Fruit fly (Drosophila melanogaster): ENCODE results near the gene ome.
A peak's percentile ranks its signal among the peaks of the same experiment; 100 is the strongest.

ome gene

DNA sequence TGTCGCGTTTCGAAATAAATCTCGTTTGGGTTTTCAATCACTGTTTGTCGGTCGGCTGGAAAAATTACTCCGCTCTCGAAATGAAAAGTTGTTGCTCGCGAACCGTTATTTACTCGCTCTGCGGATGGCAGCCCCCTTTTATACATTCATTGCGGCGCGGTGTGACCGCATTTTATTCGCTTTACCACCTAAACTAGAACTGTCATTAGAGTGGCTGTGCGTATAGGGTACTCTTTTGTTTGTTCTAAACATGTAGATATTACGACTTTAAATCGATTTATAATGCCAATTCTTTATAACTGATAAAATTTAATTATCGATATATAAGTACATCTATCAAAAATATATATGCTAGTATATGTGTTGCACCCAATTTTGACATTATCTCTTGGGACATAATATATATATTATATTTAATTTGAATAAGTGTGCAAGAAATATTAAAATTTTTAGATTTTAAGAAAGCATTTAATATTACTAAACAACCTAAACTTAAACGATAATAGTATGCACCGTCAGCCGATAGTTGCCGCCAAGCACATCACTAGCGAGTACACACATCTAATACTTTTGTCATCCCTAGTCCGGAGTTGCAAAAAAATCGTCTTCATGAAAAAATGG lies 113.7 kb downstream of the ome start, which contains the start of the genes bmm and Tdrd3 (continued):
- TF ChIP-seq Oaz (GFP tag; IDR thresholded peaks at IDR 0.05) (peak; percentile 64), Dref (GFP tag; IDR thresholded peaks at IDR 0.05) (peak; percentile 59), gce (GFP tag; IDR thresholded peaks at IDR 0.05) (no peak; the same call in 2 of the 3 replicates), zf30C (GFP tag; optimal IDR thresholded peaks at IDR 0.05) (no peak), CG14710 (tag; optimal IDR thresholded peaks at IDR 0.05) (peak; percentile 95), pb (GFP tag; optimal IDR thresholded peaks at IDR 0.05) (no peak), Pdp1 (GFP tag; optimal IDR thresholded peaks at IDR 0.05) (peak; percentile 34 to 38), CG8359 (GFP tag; optimal IDR thresholded peaks at IDR 0.05; ENCODE audit: borderline replicate concordance) (no peak), ind (GFP tag; optimal IDR thresholded peaks at IDR 0.05) (peak; percentile 87), CG4282 (GFP tag; optimal IDR thresholded peaks at IDR 0.05) (no peak), tna (GFP tag; IDR thresholded peaks at IDR 0.05; ENCODE audit: partially characterized antibody) (peak; percentile 57), gsb (GFP tag; IDR thresholded peaks at IDR 0.05) (no peak), shn (GFP tag; optimal IDR thresholded peaks at IDR 0.05) (peak; percentile 41), CG11560 (tag; IDR thresholded peaks at IDR 0.05) (peak; percentile 27; the same call in 1 of the 3 replicates), Myb (GFP tag; optimal IDR thresholded peaks at IDR 0.05) (peak; percentile 39), Bgb (GFP tag; IDR thresholded peaks at IDR 0.05; ENCODE audit: partially characterized antibody) (peak; percentile 83), sug (tag; optimal IDR thresholded peaks at IDR 0.05) (peak; percentile 90), eve (GFP tag; optimal IDR thresholded peaks at IDR 0.05) (no peak), chn (GFP tag; optimal IDR thresholded peaks at IDR 0.05) (peak; percentile 54), dpn (GFP tag; optimal IDR thresholded peaks at IDR 0.05) (peak; percentile 63 to 85), pros (GFP tag; optimal IDR thresholded peaks at IDR 0.05) (no peak), wor (GFP tag; IDR thresholded peaks at IDR 0.05) (no peak), CG9437 (GFP tag; optimal IDR thresholded peaks at IDR 0.05) (peak; percentile 72), CG9876 (GFP tag; optimal IDR thresholded peaks at IDR 0.05) (peak; percentile 36), Gsc (GFP tag; IDR thresholded peaks at IDR 0.05) (no peak), tll (GFP tag; optimal IDR thresholded peaks at IDR 0.05) (peak in 1 of 2 experiments; percentile 53), CG1529 (GFP tag; optimal IDR thresholded peaks at IDR 0.05) (no peak), CG13775 (GFP tag; optimal IDR thresholded peaks at IDR 0.05) (peak; percentile 90), ewg (GFP tag; optimal IDR thresholded peaks at IDR 0.05) (peak; percentile 53), CG13123 (GFP tag; optimal IDR thresholded peaks at IDR 0.05) (peak; percentile 52), zfh1 (GFP tag; IDR thresholded peaks at IDR 0.05) (peak; percentile 67; the same call in 2 of the 3 replicates), CG3065 (GFP tag; optimal IDR thresholded peaks at IDR 0.05) (no peak), NFAT (GFP tag; IDR thresholded peaks at IDR 0.05) (peak; percentile 89), knrl (GFP tag; IDR thresholded peaks at IDR 0.05; ENCODE audit: partially characterized antibody) (peak; percentile 93), Dp (GFP tag; optimal IDR thresholded peaks at IDR 0.05) (peak; percentile 9), yki (optimal IDR thresholded peaks at IDR 0.05) (no peak), Xrp1 (GFP tag; IDR thresholded peaks at IDR 0.05) (peak; percentile 63), CG10274 (GFP tag; optimal IDR thresholded peaks at IDR 0.05) (no peak), hkb (optimal IDR thresholded peaks at IDR 0.05) (no peak), hkb (GFP tag; IDR thresholded peaks at IDR 0.05) (peak; percentile 42; the same call in 1 of the 2 replicates), CG11085 (GFP tag; IDR thresholded peaks at IDR 0.05) (peak; percentile 78), ems (GFP tag; optimal IDR thresholded peaks at IDR 0.05) (no peak), CG7271 (tag; optimal IDR thresholded peaks at IDR 0.05) (peak; percentile 46), CG4424 (GFP tag; optimal IDR thresholded peaks at IDR 0.05) (peak; percentile 76), cg (GFP tag; optimal IDR thresholded peaks at IDR 0.05) (no peak), nmo (GFP tag; optimal IDR thresholded peaks at IDR 0.05) (peak; percentile 93), CG2889 (GFP tag; IDR thresholded peaks at IDR 0.05) (peak; percentile 62; the same call in 2 of the 3 replicates), Doc2 (GFP tag; IDR thresholded peaks at IDR 0.05) (no peak), CG8281 (tag; optimal IDR thresholded peaks at IDR 0.05) (peak; percentile 22), CG3847 (GFP tag; IDR thresholded peaks at IDR 0.05) (peak; percentile 80)

Measured in whole organism, embryonic.